Worm (Caenorhabditis elegans) whole organism, midembryonic: Measurements from ENCODE around the gene C43F9.7.

Source experiments
- T22C8.4 ChIP-seq: fragments of 200-800 bp; sonication (Bioruptor generic); IDR thresholded peaks from 2 replicates; pipeline ENCODE4 v1.3.6; 2022; ENCODE audit warnings: missing genetic modification characterization, missing compliant biosample characterization
- cog-1 ChIP-seq: sonication (generic microtip); optimal IDR thresholded peaks from 2 replicates; lab custom pipeline; 2016; ENCODE audit warnings: missing genetic modification characterization, missing compliant biosample characterization
- flt-1 ChIP-seq: fragments of 200-800 bp; sonication (Bioruptor generic); IDR thresholded peaks from 2 replicates; pipeline ENCODE4 v1.3.6; 2022; ENCODE audit warnings: missing genetic modification characterization, missing compliant biosample characterization
- klf-2 ChIP-seq: fragments of 200-800 bp; sonication (Bioruptor generic); conservative IDR thresholded peaks from 2 replicates; pipeline ENCODE4 v1.3.6; 2022; ENCODE audit warnings: missing genetic modification reagents, missing genetic modification characterization, missing compliant biosample characterization
- med-1 ChIP-seq: sonication (generic microtip); optimal IDR thresholded peaks from 2 replicates; lab custom pipeline; 2017; ENCODE audit warnings: missing genetic modification characterization, mild to moderate bottlenecking, missing compliant biosample characterization, antibody characterized with exemption, missing genetic modification reagents; ENCODE audit not compliant: insufficient read depth
- ref-1 ChIP-seq: fragments of 200-800 bp; sonication (Bioruptor generic); conservative IDR thresholded peaks from 2 replicates; pipeline ENCODE4 v1.3.6; 2022; ENCODE audit warnings: missing genetic modification reagents, missing genetic modification characterization, missing compliant biosample characterization
- ztf-23 ChIP-seq: fragments of 200-800 bp; sonication (Bioruptor generic); IDR thresholded peaks from 2 replicates; pipeline ENCODE4 v1.3.6; 2022; ENCODE audit warnings: missing genetic modification reagents, missing genetic modification characterization, missing compliant biosample characterization
- ztf-29 ChIP-seq: fragments of 200-800 bp; sonication (Bioruptor generic); IDR thresholded peaks from 2 replicates; pipeline ENCODE4 v1.3.6; 2022; ENCODE audit warnings: missing genetic modification reagents, missing genetic modification characterization, missing compliant biosample characterization

DNA sequence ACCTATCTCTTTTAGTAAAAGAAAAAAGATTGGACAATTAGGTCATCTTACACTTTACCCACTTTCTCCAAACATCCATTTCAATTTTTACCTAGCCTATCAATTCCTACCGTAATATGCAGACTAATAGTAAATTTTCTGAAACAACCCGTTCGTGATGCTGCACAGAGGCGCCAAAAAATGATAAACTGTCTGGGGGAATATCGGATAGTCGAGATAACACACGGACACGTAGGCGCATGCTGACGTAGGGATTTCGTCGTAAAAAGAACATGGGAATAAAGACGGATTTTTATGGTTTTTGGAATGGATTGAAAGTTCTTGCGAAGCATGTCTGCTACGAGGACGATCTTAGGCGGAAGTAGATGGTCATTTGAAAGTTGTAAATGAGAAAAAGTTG lies 22.9 kb upstream of the C43F9.7 start:
- TF ChIP-seq ztf-29 (GFP tag; lab: Robert Waterston, UW) (no peak), klf-2 (GFP tag; lab: Robert Waterston, UW) (no peak), ztf-23 (GFP tag; lab: Robert Waterston, UW) (no peak), ref-1 (GFP tag; lab: Robert Waterston, UW) (no peak), med-1 (GFP tag; lab: Kevin White, UChicago) (no peak), cog-1 (tag; lab: Kevin White, UChicago) (no peak), flt-1 (GFP tag; lab: Robert Waterston, UW) (no peak), T22C8.4 (no peak)
